Worm (Caenorhabditis elegans): ENCODE data around the gene F49C12.7.

Gene F49C12.7

ce11 chrIV:9316068-9316681 lies 3.4 kb upstream of the F49C12.7 start, which contains the start of the genes F49C12.9 and rpn-7 (continued):
- peak; percentile 61 for TF ChIP-seq C38D4.7 (GFP tag; optimal IDR thresholded peaks at IDR 0.05)
- no peak for TF ChIP-seq mec-3 (tag; optimal IDR thresholded peaks at IDR 0.05; ENCODE audit: borderline replicate concordance)
- TF ChIP-seq ztf-16 (tag; optimal IDR thresholded peaks at IDR 0.05), result peak; percentile 49
- peak; percentile 79 for TF ChIP-seq tbx-2 (tag; optimal IDR thresholded peaks at IDR 0.05)
- no peak for TF ChIP-seq pros-1 (tag; optimal IDR thresholded peaks at IDR 0.05)
- peak; percentile 31 for TF ChIP-seq odd-2 (tag; optimal IDR thresholded peaks at IDR 0.05)
- TF ChIP-seq tbx-7 (tag; optimal IDR thresholded peaks at IDR 0.05), result no peak
- peak; percentile 19 for TF ChIP-seq lim-6 (tag; optimal IDR thresholded peaks at IDR 0.05)
- TF ChIP-seq ceh-2 (tag; optimal IDR thresholded peaks at IDR 0.05), result peak; percentile 62
- peak; percentile 64 for TF ChIP-seq ceh-6 (GFP tag; optimal IDR thresholded peaks at IDR 0.05)
- no peak for TF ChIP-seq nhr-11 (tag; optimal IDR thresholded peaks at IDR 0.05)
- TF ChIP-seq rnt-1 (tag; optimal IDR thresholded peaks at IDR 0.05), result peak; percentile 42
- TF ChIP-seq hlh-15 (tag; optimal IDR thresholded peaks at IDR 0.05), result peak; percentile 59
- TF ChIP-seq npax-4 (tag; optimal IDR thresholded peaks at IDR 0.05), result peak; percentile 5
- TF ChIP-seq ttx-3 (tag; optimal IDR thresholded peaks at IDR 0.05), result peak; percentile 73
- peak; percentile 13 for TF ChIP-seq T23F11.4 (GFP tag; optimal IDR thresholded peaks at IDR 0.05)
- peak; percentile 81 for TF ChIP-seq K09A11.1 (tag; optimal IDR thresholded peaks at IDR 0.05; ENCODE audit: insufficient read depth)
- TF ChIP-seq unc-42 (tag; optimal IDR thresholded peaks at IDR 0.05), result peak; percentile 65
- TF ChIP-seq pha-4 (tag; optimal IDR thresholded peaks at IDR 0.05), result no peak
- no peak for TF ChIP-seq hlh-30 (tag; optimal IDR thresholded peaks at IDR 0.05; ENCODE audit: insufficient read depth)
- peak; percentile 65 for TF ChIP-seq fkh-6 (tag; optimal IDR thresholded peaks at IDR 0.05)
- TF ChIP-seq hlh-6 (tag; optimal IDR thresholded peaks at IDR 0.05), result peak; percentile 51
- TF ChIP-seq lin-11 (tag; optimal IDR thresholded peaks at IDR 0.05), result peak; percentile 25
- TF ChIP-seq ahr-1 (tag; optimal IDR thresholded peaks at IDR 0.05), result peak; percentile 0
- TF ChIP-seq ets-4 (tag; optimal IDR thresholded peaks at IDR 0.05), result no peak
- TF ChIP-seq sdc-2 (tag; optimal IDR thresholded peaks at IDR 0.05), result no peak
- TF ChIP-seq unc-86 (tag; optimal IDR thresholded peaks at IDR 0.05), result peak; percentile 55

- no peak for TF ChIP-seq rnt-1 (tag; optimal IDR thresholded peaks at IDR 0.05)
- no peak for TF ChIP-seq unc-86 (tag; optimal IDR thresholded peaks at IDR 0.05)
- TF ChIP-seq T23F11.4 (GFP tag; optimal IDR thresholded peaks at IDR 0.05), result no peak
- no peak for TF ChIP-seq ref-2 (tag; optimal IDR thresholded peaks at IDR 0.05)
- TF ChIP-seq ceh-30 (tag; optimal IDR thresholded peaks at IDR 0.05), result no peak
- no peak for TF ChIP-seq pha-2 (tag; optimal IDR thresholded peaks at IDR 0.05)
- no peak for TF ChIP-seq dve-1 (tag; optimal IDR thresholded peaks at IDR 0.05)
- no peak for TF ChIP-seq C08G9.2 (tag; optimal IDR thresholded peaks at IDR 0.05)
- no peak for TF ChIP-seq dmd-4 (tag; optimal IDR thresholded peaks at IDR 0.05; ENCODE audit: borderline replicate concordance)
Observed at ce11 chrIV:9310935-9311566, 1.7 kb downstream of the F49C12.7 start.

ce11 chrIV:9308975-9309374 lies 3.8 kb downstream of the F49C12.7 start, which contains the start of gene F49C12.6:
TSS of gene F49C12.6 (minus strand) at chrIV:9309075.
- TF ChIP-seq pax-1 (tag; optimal IDR thresholded peaks at IDR 0.05) (no peak), unc-55 (GFP tag; optimal IDR thresholded peaks at IDR 0.05) (no peak), pha-2 (tag; optimal IDR thresholded peaks at IDR 0.05) (no peak), npax-4 (tag; optimal IDR thresholded peaks at IDR 0.05) (no peak), K02D7.2 (tag; optimal IDR thresholded peaks at IDR 0.05) (no peak), unc-86 (tag; optimal IDR thresholded peaks at IDR 0.05) (no peak), fkh-10 (GFP tag; optimal IDR thresholded peaks at IDR 0.05) (no peak), nfya-1 (tag; optimal IDR thresholded peaks at IDR 0.05) (no peak), C38D4.7 (GFP tag; optimal IDR thresholded peaks at IDR 0.05) (no peak), madf-2 (tag; optimal IDR thresholded peaks at IDR 0.05) (no peak), Y22D7AL.16 (tag; optimal IDR thresholded peaks at IDR 0.05) (no peak), dmd-4 (tag; optimal IDR thresholded peaks at IDR 0.05; ENCODE audit: borderline replicate concordance) (no peak)
